Fruit fly (Drosophila melanogaster): Measurements from ENCODE around the gene CG33552.

- no peak for TF ChIP-seq pan (optimal IDR thresholded peaks at IDR 0.05)
- no peak for TF ChIP-seq psq (optimal IDR thresholded peaks at IDR 0.05)
Measured at dm6 chr2L:16653541-16653940, 28.8 kb upstream of the CG33552 start.
